1 fruit fly cellular context compared by ENCODE assay signal in the genomic region with DNA sequence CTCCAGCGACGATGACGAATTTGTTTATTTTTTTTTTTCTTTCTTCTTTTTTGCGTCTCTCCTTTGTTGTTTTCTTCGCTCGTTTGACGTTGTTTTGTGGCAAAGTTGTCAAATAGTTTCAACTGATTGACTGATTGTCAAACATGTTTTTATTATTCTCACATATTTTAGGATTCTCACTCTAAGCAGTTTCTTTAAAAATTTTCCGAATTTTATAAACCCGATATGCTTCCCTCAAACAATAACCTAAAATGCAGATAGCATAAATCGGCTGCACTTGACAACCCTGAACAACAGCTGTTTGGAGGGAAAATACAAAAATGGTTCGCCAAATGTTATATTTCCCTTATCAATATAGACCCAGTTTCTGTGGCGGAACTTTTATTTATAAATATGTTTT.
TF ChIP-seq lines count a peak whose summit lies in the region.

Gene CG17982, minus strand, starts transcription at position 299 of the 400 bp plus-strand sequence.

TF ChIP-seq in whole organism, embryonic, 481 proteins besides CTCF, POLR2A, EP300 and RAD21 (continued from another document and continues in another):
- TF ChIP-seq CG4282 (GFP tag; optimal IDR thresholded peaks at IDR 0.05; lab: Kevin White, UChicago) (peak; percentile 69), CoRest (tag; optimal IDR thresholded peaks at IDR 0.05; lab: Kevin White, UChicago) (peak; percentile 86), grn (GFP tag; optimal IDR thresholded peaks at IDR 0.05; lab: Kevin White, UChicago) (no peak), Bgb (GFP tag; IDR thresholded peaks at IDR 0.05; lab: Robert Waterston, UW; ENCODE audit: partially characterized antibody) (no peak), CG12104 (GFP tag; optimal IDR thresholded peaks at IDR 0.05; lab: Kevin White, UChicago) (peak; percentile 69), CG12219 (GFP tag; optimal IDR thresholded peaks at IDR 0.05; lab: Kevin White, UChicago) (peak; percentile 71), Meics (GFP tag; optimal IDR thresholded peaks at IDR 0.05; lab: Kevin White, UChicago) (peak; percentile 84), CG11085 (GFP tag; IDR thresholded peaks at IDR 0.05; lab: Robert Waterston, UW) (peak; percentile 64), grau (tag; optimal IDR thresholded peaks at IDR 0.05; lab: Kevin White, UChicago) (peak; percentile 85), NC2α (GFP tag; optimal IDR thresholded peaks at IDR 0.05; lab: Kevin White, UChicago) (peak; percentile 72), lov (optimal IDR thresholded peaks at IDR 0.05; lab: Kevin White, UChicago) (no peak), lov (GFP tag; IDR thresholded peaks at IDR 0.05; lab: Robert Waterston, UW) (peak; percentile 76; the same call in 1 of the 3 replicates), CG5953 (GFP tag; IDR thresholded peaks at IDR 0.05; lab: Robert Waterston, UW) (peak; percentile 59; the same call in 1 of the 2 replicates), CG8765 (GFP tag; IDR thresholded peaks at IDR 0.05; lab: Robert Waterston, UW) (peak; percentile 44; the same call in 1 of the 2 replicates), MBD-R2 (GFP tag; IDR thresholded peaks at IDR 0.05; lab: Robert Waterston, UW) (peak; percentile 80), CG9797 (GFP tag; optimal IDR thresholded peaks at IDR 0.05; lab: Kevin White, UChicago) (no peak), Hr51 (GFP tag; optimal IDR thresholded peaks at IDR 0.05; lab: Kevin White, UChicago) (peak; percentile 58 to 87), unc-4 (GFP tag; IDR thresholded peaks at IDR 0.05; lab: Robert Waterston, UW; ENCODE audit: partially characterized antibody) (no peak), esg (GFP tag; conservative IDR thresholded peaks at IDR 0.05; lab: Robert Waterston, UW) (peak; percentile 74), CG4328 (GFP tag; optimal IDR thresholded peaks at IDR 0.05; lab: Kevin White, UChicago) (peak; percentile 80), H2.0 (GFP tag; IDR thresholded peaks at IDR 0.05; lab: Robert Waterston, UW) (peak; percentile 79), bab2 (GFP tag; optimal IDR thresholded peaks at IDR 0.05; lab: Kevin White, UChicago) (peak; percentile 89), CG7839 (tag; optimal IDR thresholded peaks at IDR 0.05; lab: Kevin White, UChicago) (peak; percentile 90), Lhr (GFP tag; optimal IDR thresholded peaks at IDR 0.05; lab: Kevin White, UChicago) (peak; percentile 29), pum (GFP tag; optimal IDR thresholded peaks at IDR 0.05; lab: Kevin White, UChicago) (peak; percentile 81), CG9932 (GFP tag; IDR thresholded peaks at IDR 0.05; lab: Robert Waterston, UW) (peak; percentile 83), salm (tag; optimal IDR thresholded peaks at IDR 0.05; lab: Kevin White, UChicago) (peak; percentile 63), H15 (GFP tag; IDR thresholded peaks at IDR 0.05; lab: Robert Waterston, UW) (peak; percentile 64; the same call in 2 of the 3 replicates), CG7987 (GFP tag; optimal IDR thresholded peaks at IDR 0.05; lab: Kevin White, UChicago) (peak; percentile 70), CG18262 (tag; optimal IDR thresholded peaks at IDR 0.05; lab: Kevin White, UChicago) (peak; percentile 96), CG7745 (tag; optimal IDR thresholded peaks at IDR 0.05; lab: Kevin White, UChicago) (no peak), CG2129 (GFP tag; IDR thresholded peaks at IDR 0.05; lab: Robert Waterston, UW; ENCODE audit: partially characterized antibody) (no peak), CG7372 (GFP tag; IDR thresholded peaks at IDR 0.05; lab: Robert Waterston, UW) (peak; percentile 62), CG32772 (GFP tag; IDR thresholded peaks at IDR 0.05; lab: Robert Waterston, UW) (peak; percentile 73), hth (optimal IDR thresholded peaks at IDR 0.05; lab: Kevin White, UChicago) (no peak), zen2 (GFP tag; IDR thresholded peaks at IDR 0.05; lab: Robert Waterston, UW; ENCODE audit: partially characterized antibody) (no peak), Aef1 (GFP tag; IDR thresholded peaks at IDR 0.05; lab: Robert Waterston, UW) (peak; percentile 66), CG15479 (GFP tag; optimal IDR thresholded peaks at IDR 0.05; lab: Kevin White, UChicago) (no peak), danr (GFP tag; IDR thresholded peaks at IDR 0.05; lab: Robert Waterston, UW) (no peak), CG3065 (GFP tag; optimal IDR thresholded peaks at IDR 0.05; lab: Kevin White, UChicago) (peak; percentile 2), al (GFP tag; IDR thresholded peaks at IDR 0.05; lab: Robert Waterston, UW) (peak; percentile 71), ind (GFP tag; optimal IDR thresholded peaks at IDR 0.05; lab: Kevin White, UChicago) (peak; percentile 84), HHEX (GFP tag; optimal IDR thresholded peaks at IDR 0.05; lab: Kevin White, UChicago) (peak; percentile 76), schlank (tag; optimal IDR thresholded peaks at IDR 0.05; lab: Kevin White, UChicago) (peak; percentile 61), Stat92E (GFP tag; optimal IDR thresholded peaks at IDR 0.05; lab: Kevin White, UChicago) (no peak), CG30403 (GFP tag; optimal IDR thresholded peaks at IDR 0.05; lab: Kevin White, UChicago) (peak; percentile 86), dan (GFP tag; IDR thresholded peaks at IDR 0.05; lab: Robert Waterston, UW) (no peak), Spps (tag; optimal IDR thresholded peaks at IDR 0.05; lab: Kevin White, UChicago) (peak; percentile 63), Sry-β (GFP tag; optimal IDR thresholded peaks at IDR 0.05; lab: Kevin White, UChicago) (peak; percentile 11), dysf (GFP tag; IDR thresholded peaks at IDR 0.05; lab: Robert Waterston, UW) (peak; percentile 81), CG1024 (GFP tag; IDR thresholded peaks at IDR 0.05; lab: Robert Waterston, UW) (0 out of 2 replicates have a peak, but pooled peaks have one; percentile 27), twi (tag; optimal IDR thresholded peaks at IDR 0.05; lab: Kevin White, UChicago) (peak; percentile 66), vnd (GFP tag; IDR thresholded peaks at IDR 0.05; lab: Robert Waterston, UW; ENCODE audit: partially characterized antibody) (no peak), CG34422 (GFP tag; IDR thresholded peaks at IDR 0.05; lab: Robert Waterston, UW) (peak; percentile 83), Fer3 (tag; optimal IDR thresholded peaks at IDR 0.05; lab: Kevin White, UChicago) (peak; percentile 88), lola (GFP tag; optimal IDR thresholded peaks at IDR 0.05; lab: Kevin White, UChicago) (peak in 1 of 3 experiments; percentile 77), Dad (GFP tag; optimal IDR thresholded peaks at IDR 0.05; lab: Kevin White, UChicago) (peak; percentile 81), pb (GFP tag; optimal IDR thresholded peaks at IDR 0.05; lab: Kevin White, UChicago) (peak; percentile 62), Xrp1 (GFP tag; IDR thresholded peaks at IDR 0.05; lab: Robert Waterston, UW) (peak; percentile 85), CG32767 (GFP tag; IDR thresholded peaks at IDR 0.05; lab: Robert Waterston, UW) (peak; percentile 80), CG17361 (GFP tag; IDR thresholded peaks at IDR 0.05; lab: Robert Waterston, UW) (peak; percentile 82), CG10431 (GFP tag; optimal IDR thresholded peaks at IDR 0.05; lab: Kevin White, UChicago) (peak; percentile 74), Nf-YC (tag; optimal IDR thresholded peaks at IDR 0.05; lab: Kevin White, UChicago) (peak; percentile 81), nmo (GFP tag; optimal IDR thresholded peaks at IDR 0.05; lab: Kevin White, UChicago) (peak; percentile 87), CG18476 (GFP tag; optimal IDR thresholded peaks at IDR 0.05; lab: Kevin White, UChicago) (peak; percentile 68), CG10366 (GFP tag; IDR thresholded peaks at IDR 0.05; lab: Robert Waterston, UW) (peak; percentile 76), Scr (GFP tag; IDR thresholded peaks at IDR 0.05; lab: Robert Waterston, UW; ENCODE audit: partially characterized antibody) (peak; percentile 40; the same call in 1 of the 2 replicates), Kr (GFP tag; optimal IDR thresholded peaks at IDR 0.05; lab: Kevin White, UChicago) (no peak), Optix (GFP tag; IDR thresholded peaks at IDR 0.05; lab: Robert Waterston, UW) (peak; percentile 69; the same call in 2 of the 3 replicates), CG10462 (GFP tag; optimal IDR thresholded peaks at IDR 0.05; lab: Kevin White, UChicago) (peak; percentile 48), ro (GFP tag; IDR thresholded peaks at IDR 0.05; lab: Robert Waterston, UW) (no peak), CG8478 (optimal IDR thresholded peaks at IDR 0.05; lab: Kevin White, UChicago) (no peak), CG14667 (GFP tag; IDR thresholded peaks at IDR 0.05; lab: Robert Waterston, UW) (peak; percentile 44), ato (GFP tag; IDR thresholded peaks at IDR 0.05; lab: Robert Waterston, UW; ENCODE audit: partially characterized antibody) (no peak), Sox100B (GFP tag; optimal IDR thresholded peaks at IDR 0.05; lab: Kevin White, UChicago) (no peak), repo (GFP tag; optimal IDR thresholded peaks at IDR 0.05; lab: Kevin White, UChicago) (peak; percentile 79), run (tag; optimal IDR thresholded peaks at IDR 0.05; lab: Kevin White, UChicago) (peak; percentile 66), ftz-f1 (GFP tag; optimal IDR thresholded peaks at IDR 0.05; lab: Kevin White, UChicago) (no peak), chn (GFP tag; optimal IDR thresholded peaks at IDR 0.05; lab: Kevin White, UChicago) (peak; percentile 86), prd (optimal IDR thresholded peaks at IDR 0.05; lab: Kevin White, UChicago) (no peak), prd (GFP tag; IDR thresholded peaks at IDR 0.05; lab: Robert Waterston, UW) (peak; percentile 81), Lim3 (GFP tag; IDR thresholded peaks at IDR 0.05; lab: Robert Waterston, UW) (no peak), CG11456 (GFP tag; IDR thresholded peaks at IDR 0.05; lab: Robert Waterston, UW) (peak; percentile 79), tio (GFP tag; optimal IDR thresholded peaks at IDR 0.05; lab: Kevin White, UChicago) (no peak), CG14710 (tag; optimal IDR thresholded peaks at IDR 0.05; lab: Kevin White, UChicago) (peak; percentile 83), sd (tag; optimal IDR thresholded peaks at IDR 0.05; lab: Kevin White, UChicago) (peak; percentile 62), so (GFP tag; IDR thresholded peaks at IDR 0.05; lab: Robert Waterston, UW) (peak; percentile 77; the same call in 2 of the 3 replicates), CG32532 (GFP tag; IDR thresholded peaks at IDR 0.05; lab: Robert Waterston, UW) (peak; percentile 88), fd102C (GFP tag; optimal IDR thresholded peaks at IDR 0.05; lab: Kevin White, UChicago) (no peak), CG3407 (GFP tag; optimal IDR thresholded peaks at IDR 0.05; lab: Kevin White, UChicago) (peak; percentile 70), oc (tag; optimal IDR thresholded peaks at IDR 0.05; lab: Kevin White, UChicago) (no peak), CG18011 (GFP tag; optimal IDR thresholded peaks at IDR 0.05; lab: Kevin White, UChicago) (peak; percentile 73), CG9215 (GFP tag; IDR thresholded peaks at IDR 0.05; lab: Robert Waterston, UW) (peak; percentile 57), sens-2 (GFP tag; IDR thresholded peaks at IDR 0.05; lab: Robert Waterston, UW) (no peak), CG17912 (GFP tag; optimal IDR thresholded peaks at IDR 0.05; lab: Kevin White, UChicago) (peak; percentile 83), CG13894 (tag; optimal IDR thresholded peaks at IDR 0.05; lab: Kevin White, UChicago) (peak; percentile 90), tgo (GFP tag; IDR thresholded peaks at IDR 0.05; lab: Robert Waterston, UW) (peak; percentile 83), CG4404 (GFP tag; IDR thresholded peaks at IDR 0.05; lab: Robert Waterston, UW) (peak; percentile 56; the same call in 1 of the 2 replicates), Ets65A (GFP tag; lab: Kevin White, UChicago) (peak; percentile 97), lab (GFP tag; optimal IDR thresholded peaks at IDR 0.05; lab: Kevin White, UChicago) (peak; percentile 89), Ravus (GFP tag; IDR thresholded peaks at IDR 0.05; lab: Robert Waterston, UW) (peak; percentile 47; the same call in 1 of the 2 replicates), CG13424 (tag; optimal IDR thresholded peaks at IDR 0.05; lab: Kevin White, UChicago) (peak; percentile 89), Med (GFP tag; lab: Kevin White, UChicago) (peak; percentile 98), ash1 (GFP tag; optimal IDR thresholded peaks at IDR 0.05; lab: Kevin White, UChicago) (peak; percentile 40), CG3847 (GFP tag; IDR thresholded peaks at IDR 0.05; lab: Robert Waterston, UW) (peak; percentile 81), ken (GFP tag; IDR thresholded peaks at IDR 0.05; lab: Robert Waterston, UW) (peak; percentile 75), CG10274 (GFP tag; optimal IDR thresholded peaks at IDR 0.05; lab: Kevin White, UChicago) (peak; percentile 16), vfl (GFP tag; optimal IDR thresholded peaks at IDR 0.05; lab: Kevin White, UChicago) (peak; percentile 80), NC2β (GFP tag; optimal IDR thresholded peaks at IDR 0.05; lab: Kevin White, UChicago) (peak; percentile 80), CG9727 (GFP tag; optimal IDR thresholded peaks at IDR 0.05; lab: Kevin White, UChicago) (peak; percentile 79), inv (GFP tag; IDR thresholded peaks at IDR 0.05; lab: Robert Waterston, UW; ENCODE audit: partially characterized antibody) (no peak), tup (GFP tag; optimal IDR thresholded peaks at IDR 0.05; lab: Kevin White, UChicago) (peak; percentile 68), abd-A (tag; optimal IDR thresholded peaks at IDR 0.05; lab: Kevin White, UChicago) (no peak), CG10654 (GFP tag; optimal IDR thresholded peaks at IDR 0.05; lab: Kevin White, UChicago) (peak; percentile 73), pan (optimal IDR thresholded peaks at IDR 0.05; lab: Kevin White, UChicago) (no peak), pan (GFP tag; optimal IDR thresholded peaks at IDR 0.05 in 1 of 2, IDR thresholded peaks at IDR 0.05 in 1 of 2) (peak in 1 of 2 experiments; percentile 86), YL-1 (GFP tag; optimal IDR thresholded peaks at IDR 0.05; lab: Kevin White, UChicago) (peak; percentile 79), Bdp1 (GFP tag; optimal IDR thresholded peaks at IDR 0.05; lab: Kevin White, UChicago) (peak; percentile 63), zen (tag; optimal IDR thresholded peaks at IDR 0.05; lab: Kevin White, UChicago) (peak; percentile 65), unpg (GFP tag; optimal IDR thresholded peaks at IDR 0.05; lab: Kevin White, UChicago) (peak; percentile 92), Hand (GFP tag; optimal IDR thresholded peaks at IDR 0.05; lab: Kevin White, UChicago) (peak; percentile 59), tin (GFP tag; optimal IDR thresholded peaks at IDR 0.05; lab: Kevin White, UChicago) (peak; percentile 84), Hmr (GFP tag; optimal IDR thresholded peaks at IDR 0.05; lab: Kevin White, UChicago) (no peak), NFAT (GFP tag; IDR thresholded peaks at IDR 0.05; lab: Robert Waterston, UW) (peak; percentile 66), Dll (GFP tag; IDR thresholded peaks at IDR 0.05; lab: Robert Waterston, UW; ENCODE audit: partially characterized antibody) (no peak), CG17829 (tag; optimal IDR thresholded peaks at IDR 0.05; lab: Kevin White, UChicago) (peak; percentile 85)
